Fruit fly (Drosophila melanogaster): Measurements from ENCODE around the gene CG33635.
A peak's percentile ranks its signal among the peaks of the same experiment; 100 is the strongest.

DNA sequence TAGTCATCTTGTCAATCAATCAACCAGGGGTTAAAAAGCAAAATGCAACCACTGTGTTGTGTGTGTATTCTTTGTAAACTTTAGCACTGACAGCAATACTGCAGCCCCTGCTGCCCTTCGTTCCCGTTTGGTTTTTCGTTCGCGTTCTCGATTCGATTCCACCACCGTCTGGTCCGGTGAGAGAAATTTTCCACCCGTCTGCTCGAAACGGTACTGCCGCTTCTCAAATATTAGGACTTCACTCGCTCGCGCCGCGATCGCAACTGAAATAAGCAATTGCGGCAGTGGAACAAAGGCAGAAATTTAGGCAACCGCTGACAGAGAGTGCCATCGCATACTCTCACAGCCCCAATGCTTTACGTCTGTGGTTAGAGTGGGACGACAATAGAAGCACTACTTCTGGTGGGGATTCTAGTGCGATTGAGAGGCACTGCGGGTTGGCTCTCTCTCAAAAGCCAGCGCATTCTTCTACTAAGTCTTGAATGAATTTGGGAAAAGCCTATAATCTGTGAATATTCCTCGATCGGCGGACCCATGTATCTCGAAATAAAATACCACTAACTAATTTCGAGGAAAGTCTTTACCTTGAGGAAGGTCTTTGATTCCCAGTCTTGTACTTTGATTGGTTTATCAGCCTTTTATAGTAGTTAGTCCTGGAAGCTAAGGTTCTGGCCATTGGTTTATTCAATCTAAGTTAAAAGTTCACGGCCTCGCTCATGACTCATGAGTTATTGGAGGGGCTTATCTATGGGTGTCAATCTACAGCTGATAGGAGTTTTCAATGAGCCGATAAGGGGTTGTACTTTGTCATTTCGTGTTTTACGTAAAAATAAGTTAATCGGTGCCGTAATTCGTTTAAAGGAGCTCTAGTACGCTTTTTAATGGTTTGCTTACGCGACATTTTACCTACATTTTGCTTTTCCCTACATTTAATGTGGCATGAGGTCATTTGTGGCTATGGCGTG is 29.2 kb downstream of the CG33635 start:
- peak; percentile 82 for TF ChIP-seq bab1 (GFP tag; optimal IDR thresholded peaks at IDR 0.05)
- TF ChIP-seq cnc (optimal IDR thresholded peaks at IDR 0.05) = no peak
- peak; percentile 6 for TF ChIP-seq CG7045 (GFP tag; optimal IDR thresholded peaks at IDR 0.05)
- TF ChIP-seq CG7101 (tag; optimal IDR thresholded peaks at IDR 0.05) = peak; percentile 76
- TF ChIP-seq pad (GFP tag; optimal IDR thresholded peaks at IDR 0.05) = peak; percentile 95
